Fruit fly (Drosophila melanogaster) Kc167 (cell line): Measurements from ENCODE around the gene robl62A.

Experiments used
- Myc ChIP-seq: fragments of >200 bp; optimal IDR thresholded peaks from 2 replicates; lab custom pipeline; 2017; ENCODE audit warnings: missing external identifiers
- h ChIP-seq: fragments of >200 bp; optimal IDR thresholded peaks from 3 replicates; lab custom pipeline; 2018; ENCODE audit warnings: missing external identifiers
- insv ChIP-seq: fragments of >200 bp; optimal IDR thresholded peaks from 3 replicates; lab custom pipeline; 2018; ENCODE audit warnings: missing external identifiers
- psq ChIP-seq: fragments of >200 bp; optimal IDR thresholded peaks from 2 replicates; lab custom pipeline; 2017; ENCODE audit warnings: missing external identifiers

- TF ChIP-seq psq (lab: Kevin White, UChicago) (no peak), h (no peak), insv (no peak), Myc (lab: Kevin White, UChicago) (no peak)
These were observed 35.1 kb upstream of the robl62A start for dm6 chr3L:1442309-1442708.
